Worm (Caenorhabditis elegans) whole organism, mixed stage, embryonic: Measurements from ENCODE around the gene C39D10.11.

Experiments used
- M03D4.4 ChIP-seq: sonication (generic microtip); optimal IDR thresholded peaks from 2 replicates; lab custom pipeline; 2017; ENCODE audit warnings: mild to moderate bottlenecking, missing genetic modification characterization, missing compliant biosample characterization
- ces-1 ChIP-seq: fragments of 150-350 bp; optimal IDR thresholded peaks from 2 replicates; lab custom pipeline; 2014; ENCODE audit warnings: missing biosample characterization, missing genetic modification reagents, missing genetic modification characterization
- cnd-1 ChIP-seq: fragments of 200-800 bp; sonication (Bioruptor generic); optimal IDR thresholded peaks from 2 replicates; lab custom pipeline; 2018; ENCODE audit warnings: mild to moderate bottlenecking, missing genetic modification characterization, missing compliant biosample characterization
- lin-32 ChIP-seq: fragments of 200-800 bp; sonication (Bioruptor generic); optimal IDR thresholded peaks from 2 replicates; lab custom pipeline; 2018; ENCODE audit warnings: mild to moderate bottlenecking, missing genetic modification characterization, missing compliant biosample characterization
- lsy-2 ChIP-seq: fragments of 150-350 bp; optimal IDR thresholded peaks from 2 replicates; lab custom pipeline; 2014; ENCODE audit warnings: missing biosample characterization, missing genetic modification characterization
- nhr-76 ChIP-seq: sonication (generic microtip); optimal IDR thresholded peaks from 2 replicates; lab custom pipeline; 2017; ENCODE audit warnings: missing biosample characterization, missing genetic modification characterization
- pha-4 ChIP-seq: fragments of 150-350 bp; optimal IDR thresholded peaks from 2 replicates; lab custom pipeline; 2018; ENCODE audit warnings: missing biosample characterization, missing genetic modification reagents, missing genetic modification characterization
- unc-62 ChIP-seq: fragments of 150-350 bp; optimal IDR thresholded peaks from 2 replicates; lab custom pipeline; 2014; ENCODE audit warnings: missing biosample characterization, missing genetic modification reagents, missing genetic modification characterization

- TF ChIP-seq nhr-76 (tag; lab: Kevin White, UChicago) (no peak), lin-32 (no peak), M03D4.4 (tag; lab: Kevin White, UChicago) (no peak), cnd-1 (tag; lab: Kevin White, UChicago) (no peak), ces-1 (GFP tag; lab: Kevin White, UChicago) (no peak), unc-62 (no peak), lsy-2 (tag; lab: Kevin White, UChicago) (no peak), pha-4 (tag; lab: Kevin White, UChicago) (no peak)
Observed at ce11 chrX:7888915-7889314, 14.2 kb upstream of the C39D10.11 start, which contains the start of gene C39D10.2.
